Fruit fly (Drosophila melanogaster) whole organism, embryonic: Measurements from ENCODE around the gene simj.
A peak's percentile ranks its signal among the peaks of the same experiment; 100 is the strongest.

ENCODE experiments used
- ATbp ChIP-seq: fragments of 200-800 bp; sonication (Bioruptor generic); optimal IDR thresholded peaks from 2 replicates; lab custom pipeline; 2017; ENCODE audit warnings: missing biosample characterization, mild to moderate bottlenecking, missing genetic modification characterization, missing genetic modification reagents
- Asciz ChIP-seq: fragments of 200-800 bp; sonication (Bioruptor generic); optimal IDR thresholded peaks from 2 replicates; lab custom pipeline; 2017; ENCODE audit warnings: missing biosample characterization, mild to moderate bottlenecking, missing genetic modification characterization, missing genetic modification reagents
- CG14710 ChIP-seq: fragments of 200-800 bp; sonication (Bioruptor generic); optimal IDR thresholded peaks from 3 replicates; lab custom pipeline; 2019; ENCODE audit warnings: missing biosample characterization, mild to moderate bottlenecking, missing genetic modification characterization, moderate library complexity
- CG2120 ChIP-seq: fragments of 200-800 bp; sonication (Bioruptor generic); optimal IDR thresholded peaks from 3 replicates; lab custom pipeline; 2016; ENCODE audit warnings: missing biosample characterization, missing genetic modification characterization
- CG2875 ChIP-seq: fragments of 200-800 bp; sonication (Bioruptor generic); optimal IDR thresholded peaks from 2 replicates; lab custom pipeline; 2017; ENCODE audit warnings: missing biosample characterization, mild to moderate bottlenecking, missing genetic modification characterization, missing genetic modification reagents
- CG3407 ChIP-seq: fragments of 200-800 bp; sonication (Bioruptor generic); optimal IDR thresholded peaks from 2 replicates; lab custom pipeline; 2018; ENCODE audit warnings: missing biosample characterization, mild to moderate bottlenecking, missing genetic modification characterization
- CG34224 ChIP-seq: fragments of 200-800 bp; sonication (Bioruptor generic); IDR thresholded peaks from 3 replicates; pipeline ENCODE4 v1.3.6; 2022; ENCODE audit warnings: missing biosample characterization, missing genetic modification characterization; ENCODE audit not compliant: partially characterized antibody
- CG34376 ChIP-seq: fragments of 200-800 bp; sonication (Bioruptor generic); optimal IDR thresholded peaks from 2 replicates; lab custom pipeline; 2018; ENCODE audit warnings: missing biosample characterization, mild to moderate bottlenecking, missing genetic modification characterization
- CG4854 ChIP-seq: fragments of 200-800 bp; sonication (Bioruptor generic); optimal IDR thresholded peaks from 2 replicates; lab custom pipeline; 2016; ENCODE audit warnings: missing biosample characterization, missing genetic modification characterization, inconsistent platforms
- CG5180 ChIP-seq: fragments of 200-800 bp; sonication (Bioruptor generic); optimal IDR thresholded peaks from 3 replicates; lab custom pipeline; 2017; ENCODE audit warnings: missing biosample characterization, missing genetic modification characterization, mild to moderate bottlenecking, moderate library complexity, missing genetic modification reagents
- CG6791 ChIP-seq: fragments of 200-800 bp; sonication (Bioruptor generic); IDR thresholded peaks from 3 replicates; pipeline ENCODE4 v1.3.6; 2022; ENCODE audit warnings: missing biosample characterization, missing genetic modification characterization; ENCODE audit not compliant: partially characterized antibody
- CG7357 ChIP-seq: fragments of 200-800 bp; sonication (Bioruptor generic); IDR thresholded peaks from 3 replicates; pipeline ENCODE4 v1.3.6; 2022; ENCODE audit warnings: missing biosample characterization, missing genetic modification characterization
- CG7928 ChIP-seq: fragments of 200-800 bp; sonication (Bioruptor generic); optimal IDR thresholded peaks from 2 replicates; lab custom pipeline; 2017; ENCODE audit warnings: missing biosample characterization, mild to moderate bottlenecking, missing genetic modification characterization
- CG7963 ChIP-seq: fragments of 200-800 bp; sonication (Bioruptor generic); IDR thresholded peaks from 3 replicates; pipeline ENCODE4 v1.3.6; 2022; ENCODE audit warnings: missing biosample characterization, missing genetic modification characterization; ENCODE audit not compliant: partially characterized antibody
- CG9817 ChIP-seq: fragments of 200-800 bp; sonication (Bioruptor generic); optimal IDR thresholded peaks from 2 replicates; lab custom pipeline; 2018; ENCODE audit warnings: missing biosample characterization, mild to moderate bottlenecking, missing genetic modification characterization, moderate library complexity
- Deaf1 ChIP-seq: fragments of 200-800 bp; optimal IDR thresholded peaks from 3 replicates; lab custom pipeline; 2019; ENCODE audit warnings: missing biosample characterization, mild to moderate bottlenecking, missing genetic modification characterization, moderate library complexity
- Dip2 ChIP-seq: fragments of 200-800 bp; sonication (Bioruptor generic); IDR thresholded peaks from 2 replicates; pipeline ENCODE4 v1.3.6; 2022; ENCODE audit warnings: missing biosample characterization, missing genetic modification characterization
- Doc2 ChIP-seq: fragments of 200-800 bp; sonication (Bioruptor generic); IDR thresholded peaks from 2 replicates; pipeline ENCODE4 v1.3.6; 2022; ENCODE audit warnings: missing biosample characterization, missing genetic modification characterization
- Doc3 ChIP-seq: fragments of 200-800 bp; sonication (Bioruptor generic); IDR thresholded peaks from 3 replicates; pipeline ENCODE4 v1.3.6; 2022; ENCODE audit warnings: missing biosample characterization, missing genetic modification characterization; ENCODE audit not compliant: partially characterized antibody
- Dref ChIP-seq: fragments of 200-800 bp; sonication (Bioruptor generic); IDR thresholded peaks from 2 replicates; pipeline ENCODE4 v1.3.6; 2022; ENCODE audit warnings: missing biosample characterization, missing genetic modification characterization
- ERR ChIP-seq: fragments of 200-800 bp; sonication (Bioruptor generic); optimal IDR thresholded peaks from 2 replicates; lab custom pipeline; 2016; ENCODE audit warnings: missing biosample characterization, missing genetic modification characterization
- Gug ChIP-seq: fragments of 200-800 bp; sonication (Bioruptor generic); IDR thresholded peaks from 4 replicates; pipeline ENCODE4 v1.3.6; 2022; ENCODE audit warnings: missing biosample characterization, missing genetic modification characterization
- Hand ChIP-seq: fragments of 200-800 bp; sonication (Bioruptor generic); optimal IDR thresholded peaks from 2 replicates; lab custom pipeline; 2017; ENCODE audit warnings: mild to moderate bottlenecking, missing biosample characterization, missing genetic modification reagents, missing genetic modification characterization
- Hey ChIP-seq: fragments of 200-800 bp; sonication (Bioruptor generic); optimal IDR thresholded peaks from 3 replicates; lab custom pipeline; 2018; ENCODE audit warnings: missing biosample characterization, mild to moderate bottlenecking, missing genetic modification characterization
- Lim3 ChIP-seq: fragments of 200-800 bp; sonication (Bioruptor generic); IDR thresholded peaks from 2 replicates; pipeline ENCODE4 v1.3.6; 2022; ENCODE audit warnings: missing biosample characterization, missing genetic modification characterization
- Lpt ChIP-seq: fragments of >200 bp; optimal IDR thresholded peaks from 2 replicates; lab custom pipeline; 2018; ENCODE audit warnings: missing biosample characterization, missing genetic modification characterization
- MBD-R2 ChIP-seq: fragments of 200-800 bp; sonication (Bioruptor generic); IDR thresholded peaks from 2 replicates; pipeline ENCODE4 v1.3.6; 2022; ENCODE audit warnings: missing biosample characterization, missing genetic modification characterization
- Mrtf ChIP-seq: fragments of 200-800 bp; sonication (Bioruptor generic); IDR thresholded peaks from 3 replicates; pipeline ENCODE4 v1.3.6; 2022; ENCODE audit warnings: missing biosample characterization, missing genetic modification characterization
- NC2α ChIP-seq: fragments of 200-800 bp; sonication (Bioruptor generic); optimal IDR thresholded peaks from 2 replicates; lab custom pipeline; 2016; ENCODE audit warnings: missing biosample characterization, missing genetic modification characterization
- Neu2 ChIP-seq: fragments of 200-800 bp; sonication (Bioruptor generic); optimal IDR thresholded peaks from 3 replicates; lab custom pipeline; 2016; ENCODE audit warnings: missing biosample characterization, missing genetic modification characterization, borderline replicate concordance
- Nf-YA ChIP-seq: fragments of 200-800 bp; sonication (Bioruptor generic); IDR thresholded peaks from 2 replicates; pipeline ENCODE4 v1.3.6; 2022; ENCODE audit warnings: missing biosample characterization, missing genetic modification characterization
- Nf-YC ChIP-seq: fragments of 200-800 bp; optimal IDR thresholded peaks from 3 replicates; lab custom pipeline; 2019; ENCODE audit warnings: missing biosample characterization, mild to moderate bottlenecking, missing genetic modification characterization, moderate library complexity
- Oli ChIP-seq: fragments of 200-800 bp; sonication (Bioruptor generic); optimal IDR thresholded peaks from 2 replicates; lab custom pipeline; 2018; ENCODE audit warnings: missing biosample characterization, mild to moderate bottlenecking, missing genetic modification characterization, moderate library complexity
- Side ChIP-seq: fragments of 200-800 bp; sonication (Bioruptor generic); optimal IDR thresholded peaks from 2 replicates; lab custom pipeline; 2016; ENCODE audit warnings: missing biosample characterization, missing genetic modification characterization
- TFAM ChIP-seq: fragments of 200-800 bp; sonication (Bioruptor generic); optimal IDR thresholded peaks from 2 replicates; lab custom pipeline; 2017; ENCODE audit warnings: missing biosample characterization, missing genetic modification characterization, inconsistent platforms
- ara ChIP-seq: fragments of 200-800 bp; sonication (Bioruptor generic); IDR thresholded peaks from 2 replicates; pipeline ENCODE4 v1.3.6; 2022; ENCODE audit warnings: missing biosample characterization, missing genetic modification characterization
- bab2 ChIP-seq: fragments of 200-800 bp; sonication (Bioruptor generic); optimal IDR thresholded peaks from 2 replicates; lab custom pipeline; 2016; ENCODE audit warnings: missing biosample characterization, missing genetic modification characterization
- bbx ChIP-seq: fragments of 200-800 bp; sonication (Bioruptor generic); IDR thresholded peaks from 2 replicates; pipeline ENCODE4 v1.3.6; 2022; ENCODE audit warnings: missing biosample characterization, missing genetic modification characterization; ENCODE audit not compliant: partially characterized antibody
- caup ChIP-seq: fragments of 200-800 bp; sonication (Bioruptor generic); optimal IDR thresholded peaks from 3 replicates; lab custom pipeline; 2017; ENCODE audit warnings: missing biosample characterization, mild to moderate bottlenecking, missing genetic modification characterization, moderate library complexity; ENCODE audit not compliant: severe bottlenecking
- fd102C ChIP-seq: fragments of 200-800 bp; sonication (Bioruptor generic); optimal IDR thresholded peaks from 2 replicates; lab custom pipeline; 2018; ENCODE audit warnings: missing biosample characterization, mild to moderate bottlenecking, missing genetic modification characterization, moderate library complexity
- gcm2 ChIP-seq: fragments of 200-800 bp; sonication (Bioruptor generic); optimal IDR thresholded peaks from 2 replicates; lab custom pipeline; 2016; ENCODE audit warnings: missing biosample characterization, missing genetic modification characterization
- ham ChIP-seq: fragments of 200-800 bp; sonication (Bioruptor generic); IDR thresholded peaks from 2 replicates; pipeline ENCODE4 v1.3.6; 2022; ENCODE audit warnings: missing biosample characterization, missing genetic modification characterization
- jing ChIP-seq: fragments of 200-800 bp; sonication (Bioruptor generic); optimal IDR thresholded peaks from 2 replicates; lab custom pipeline; 2018; ENCODE audit warnings: missing biosample characterization, mild to moderate bottlenecking, missing genetic modification characterization
- run ChIP-seq: fragments of 200-800 bp; sonication (Bioruptor generic); optimal IDR thresholded peaks from 3 replicates; lab custom pipeline; 2018; ENCODE audit warnings: missing biosample characterization, mild to moderate bottlenecking, missing genetic modification characterization
- shn ChIP-seq: fragments of 200-800 bp; sonication (Bioruptor generic); optimal IDR thresholded peaks from 3 replicates; lab custom pipeline; 2016; ENCODE audit warnings: missing biosample characterization, missing genetic modification characterization
- sisA ChIP-seq: fragments of 200-800 bp; sonication (Bioruptor generic); IDR thresholded peaks from 2 replicates; pipeline ENCODE4 v1.3.6; 2022; ENCODE audit warnings: missing biosample characterization, missing genetic modification characterization
- sqz ChIP-seq: fragments of 200-800 bp; sonication (Bioruptor generic); optimal IDR thresholded peaks from 3 replicates; lab custom pipeline; 2018; ENCODE audit warnings: missing biosample characterization, mild to moderate bottlenecking, missing genetic modification characterization
- tll ChIP-seq, 2 experiments: fragments of 200-800 bp in 1 of 2; fragments of >200 bp in 1 of 2; sonication (Bioruptor generic) in 1 of 2; optimal IDR thresholded peaks; 2 replicates each; lab custom pipeline; 2017 to 2019; ENCODE audit warnings: missing biosample characterization in 2 of 2, missing genetic modification characterization in 2 of 2, mild to moderate bottlenecking in 1 of 2, moderate library complexity in 1 of 2
- toy ChIP-seq: fragments of 200-800 bp; sonication (Bioruptor generic); IDR thresholded peaks from 2 replicates; pipeline ENCODE4 v1.3.6; 2022; ENCODE audit warnings: missing biosample characterization, missing genetic modification characterization

Gene simj

dm6 chr3L:10637819-10638218 is 26.7 kb upstream of the simj start, which contains the start of gene Cnep1r2 (continued):
- TF ChIP-seq Nf-YC (tag; lab: Kevin White, UChicago) = peak; percentile 91
- TF ChIP-seq CG14710 = peak; percentile 96
- TF ChIP-seq Deaf1 (tag; lab: Kevin White, UChicago) = peak; percentile 81
- no peak for TF ChIP-seq Dref (GFP tag; lab: Robert Waterston, UW)
- no peak for TF ChIP-seq gcm2 (GFP tag; lab: Kevin White, UChicago)
- TF ChIP-seq Doc2 (GFP tag; lab: Robert Waterston, UW) = peak; percentile 62
- no peak for TF ChIP-seq NC2α (GFP tag; lab: Kevin White, UChicago)
- TF ChIP-seq Lpt = no peak
- peak; percentile 96 for TF ChIP-seq caup (GFP tag; lab: Kevin White, UChicago)
- no peak for TF ChIP-seq CG6791
- TF ChIP-seq ham (GFP tag; lab: Robert Waterston, UW) = peak; percentile 75; the same call in 1 of the 2 replicates
- TF ChIP-seq CG7963 (GFP tag; lab: Robert Waterston, UW) = no peak
- TF ChIP-seq Mrtf (GFP tag; lab: Robert Waterston, UW) = peak; percentile 96
- peak; percentile 82 for TF ChIP-seq CG34376 (GFP tag; lab: Kevin White, UChicago)
- TF ChIP-seq shn = peak; percentile 59
- peak; percentile 92 for TF ChIP-seq ATbp (GFP tag; lab: Kevin White, UChicago)
- peak; percentile 93 for TF ChIP-seq run (tag; lab: Kevin White, UChicago)
- TF ChIP-seq jing = peak; percentile 74
- TF ChIP-seq bbx (GFP tag; lab: Robert Waterston, UW) = 0 out of 2 replicates have a peak, but pooled peaks have one; percentile 20
- TF ChIP-seq Neu2 = no peak
- peak in 1 of 2 experiments; percentile 60 for TF ChIP-seq tll (GFP tag; optimal IDR thresholded peaks at IDR 0.05; lab: Kevin White, UChicago)
- TF ChIP-seq fd102C (GFP tag; lab: Kevin White, UChicago) = peak; percentile 58
- TF ChIP-seq Hand = peak; percentile 92
- TF ChIP-seq CG34224 (GFP tag; lab: Robert Waterston, UW) = no peak
- TF ChIP-seq Oli (tag; lab: Kevin White, UChicago) = peak; percentile 97
- TF ChIP-seq bab2 = peak; percentile 84
- peak; percentile 94 for TF ChIP-seq sisA
- peak; percentile 90 for TF ChIP-seq Asciz (GFP tag; lab: Kevin White, UChicago)
- no peak for TF ChIP-seq ERR (GFP tag; lab: Kevin White, UChicago)
- TF ChIP-seq Dip2 = no peak
- TF ChIP-seq TFAM (GFP tag; lab: Kevin White, UChicago) = no peak
- peak; percentile 96 for TF ChIP-seq Gug (GFP tag; lab: Robert Waterston, UW)
- TF ChIP-seq CG7928 = peak; percentile 58
- TF ChIP-seq CG7357 = peak; percentile 89
- TF ChIP-seq Nf-YA = peak; percentile 82
- TF ChIP-seq CG2875 (GFP tag; lab: Kevin White, UChicago) = peak; percentile 88
- peak; percentile 90 for TF ChIP-seq CG3407 (GFP tag; lab: Kevin White, UChicago)
- TF ChIP-seq Side (GFP tag; lab: Kevin White, UChicago) = peak; percentile 59
- peak; percentile 72 for TF ChIP-seq Lim3 (GFP tag; lab: Robert Waterston, UW)
- TF ChIP-seq CG5180 (GFP tag; lab: Kevin White, UChicago) = peak; percentile 73
- TF ChIP-seq Doc3 (GFP tag; lab: Robert Waterston, UW) = no peak
- TF ChIP-seq MBD-R2 = peak; percentile 93
- TF ChIP-seq toy (GFP tag; lab: Robert Waterston, UW) = peak; percentile 70; the same call in 1 of the 2 replicates
- TF ChIP-seq CG2120 = peak; percentile 90
- TF ChIP-seq Hey (tag; lab: Kevin White, UChicago) = peak; percentile 68
- peak; percentile 90 for TF ChIP-seq ara
- peak; percentile 61 for TF ChIP-seq CG4854
- peak; percentile 98 for TF ChIP-seq CG9817 (tag; lab: Kevin White, UChicago)
- TF ChIP-seq sqz (GFP tag; lab: Kevin White, UChicago) = peak; percentile 95
